Worm (Caenorhabditis elegans) whole organism, L2 larva: ENCODE results near the gene T08G3.6.

Experiments
- C34F6.9 ChIP-seq: fragments of 150-350 bp; optimal IDR thresholded peaks from 2 replicates; lab custom pipeline; 2014; ENCODE audit warnings: missing biosample characterization, missing genetic modification characterization
- R02D3.7 ChIP-seq: fragments of 150-350 bp; optimal IDR thresholded peaks from 2 replicates; lab custom pipeline; 2014; ENCODE audit warnings: missing biosample characterization, missing genetic modification characterization
- ZK546.5 ChIP-seq: sonication (generic microtip); optimal IDR thresholded peaks from 2 replicates; lab custom pipeline; 2017; ENCODE audit warnings: missing biosample characterization, missing genetic modification characterization
- alr-1 ChIP-seq: fragments of 150-350 bp; optimal IDR thresholded peaks from 2 replicates; lab custom pipeline; 2014; ENCODE audit warnings: missing biosample characterization, missing genetic modification characterization
- ama-1 ChIP-seq: fragments of 150-350 bp; optimal IDR thresholded peaks from 2 replicates; lab custom pipeline; 2018; ENCODE audit warnings: inconsistent platforms
- blmp-1 ChIP-seq: sonication (generic microtip); optimal IDR thresholded peaks from 2 replicates; lab custom pipeline; 2017; ENCODE audit warnings: missing genetic modification characterization, mild to moderate bottlenecking, missing compliant biosample characterization, antibody characterized with exemption, moderate library complexity; ENCODE audit not compliant: insufficient read depth
- ceh-16 ChIP-seq: fragments of 150-350 bp; optimal IDR thresholded peaks from 2 replicates; lab custom pipeline; 2014; ENCODE audit warnings: missing biosample characterization, missing genetic modification characterization
- ceh-82 ChIP-seq: fragments of 150-350 bp; optimal IDR thresholded peaks from 2 replicates; lab custom pipeline; 2014; ENCODE audit warnings: missing biosample characterization, missing genetic modification characterization
- crh-2 ChIP-seq: sonication (generic microtip); optimal IDR thresholded peaks from 2 replicates; lab custom pipeline; 2017; ENCODE audit warnings: missing biosample characterization, missing genetic modification characterization
- dmd-4 ChIP-seq: sonication (generic microtip); optimal IDR thresholded peaks from 2 replicates; lab custom pipeline; 2017; ENCODE audit warnings: missing biosample characterization, missing genetic modification characterization
- egl-27 ChIP-seq: sonication (generic microtip); optimal IDR thresholded peaks from 3 replicates; lab custom pipeline; 2017; ENCODE audit warnings: missing biosample characterization, missing genetic modification reagents, missing genetic modification characterization
- elt-1 ChIP-seq: fragments of 150-350 bp; optimal IDR thresholded peaks from 2 replicates; lab custom pipeline; 2014; ENCODE audit warnings: missing biosample characterization, missing genetic modification characterization
- elt-3 ChIP-seq: sonication (generic microtip); optimal IDR thresholded peaks from 2 replicates; lab custom pipeline; 2017; ENCODE audit warnings: missing biosample characterization, missing genetic modification characterization
- fos-1 ChIP-seq: fragments of 150-350 bp; optimal IDR thresholded peaks from 2 replicates; lab custom pipeline; 2014; ENCODE audit warnings: missing biosample characterization, missing genetic modification characterization
- gmeb-1 ChIP-seq: fragments of 150-350 bp; optimal IDR thresholded peaks from 2 replicates; lab custom pipeline; 2014; ENCODE audit warnings: missing biosample characterization, missing genetic modification characterization
- lin-11 ChIP-seq: fragments of 150-350 bp; sonication (generic microtip); optimal IDR thresholded peaks from 2 replicates; lab custom pipeline; 2014; ENCODE audit warnings: missing biosample characterization, missing genetic modification characterization, inconsistent platforms, mixed read lengths
- lin-13 ChIP-seq: fragments of 150-350 bp; optimal IDR thresholded peaks from 2 replicates; lab custom pipeline; 2014; ENCODE audit warnings: missing biosample characterization, missing genetic modification reagents, missing genetic modification characterization
- mdl-1 ChIP-seq, 2 experiments: fragments of 150-350 bp in 1 of 2; sonication (generic microtip) in 1 of 2; optimal IDR thresholded peaks; 2 replicates each; lab custom pipeline; 2017; ENCODE audit warnings: missing biosample characterization in 2 of 2, missing genetic modification characterization in 2 of 2
- nhr-10 ChIP-seq: sonication (generic microtip); optimal IDR thresholded peaks from 2 replicates; lab custom pipeline; 2017; ENCODE audit warnings: missing biosample characterization, missing genetic modification characterization
- nhr-11 ChIP-seq: fragments of 150-350 bp; optimal IDR thresholded peaks from 2 replicates; lab custom pipeline; 2014; ENCODE audit warnings: missing biosample characterization, missing genetic modification characterization
- nhr-12 ChIP-seq: fragments of 150-350 bp; optimal IDR thresholded peaks from 2 replicates; lab custom pipeline; 2014; ENCODE audit warnings: missing biosample characterization, missing genetic modification characterization
- nhr-129 ChIP-seq: fragments of 150-350 bp; optimal IDR thresholded peaks from 2 replicates; lab custom pipeline; 2014; ENCODE audit warnings: missing biosample characterization, missing genetic modification characterization
- nhr-21 ChIP-seq: fragments of 150-350 bp; optimal IDR thresholded peaks from 2 replicates; lab custom pipeline; 2014; ENCODE audit warnings: missing biosample characterization, missing genetic modification characterization
- nhr-237 ChIP-seq: fragments of 150-350 bp; optimal IDR thresholded peaks from 2 replicates; lab custom pipeline; 2014; ENCODE audit warnings: missing biosample characterization, missing genetic modification characterization
- nhr-25 ChIP-seq: fragments of 150-350 bp; sonication (generic microtip); optimal IDR thresholded peaks from 3 replicates; lab custom pipeline; 2014; ENCODE audit warnings: missing biosample characterization, missing genetic modification characterization
- nhr-6 ChIP-seq: fragments of 150-350 bp; optimal IDR thresholded peaks from 2 replicates; lab custom pipeline; 2014; ENCODE audit warnings: missing biosample characterization, missing genetic modification characterization
- nhr-77 ChIP-seq: fragments of 150-350 bp; optimal IDR thresholded peaks from 2 replicates; lab custom pipeline; 2014; ENCODE audit warnings: missing biosample characterization, missing genetic modification characterization
- peb-1 ChIP-seq: fragments of 150-350 bp; optimal IDR thresholded peaks from 2 replicates; lab custom pipeline; 2014; ENCODE audit warnings: missing biosample characterization, missing genetic modification characterization
- sem-4 ChIP-seq: fragments of 150-350 bp; optimal IDR thresholded peaks from 2 replicates; lab custom pipeline; 2014; ENCODE audit warnings: missing biosample characterization, missing genetic modification reagents, missing genetic modification characterization
- skn-1 ChIP-seq: sonication (generic microtip); optimal IDR thresholded peaks from 2 replicates; lab custom pipeline; 2017; ENCODE audit warnings: missing biosample characterization, missing genetic modification characterization
- sma-9 ChIP-seq, 2 experiments: fragments of 150-350 bp in 1 of 2; sonication (generic microtip) in 1 of 2; optimal IDR thresholded peaks; 2 replicates each; lab custom pipeline; 2014 to 2016; ENCODE audit warnings: missing genetic modification characterization in 2 of 2, mild to moderate bottlenecking in 1 of 2, missing biosample characterization in 1 of 2, missing compliant biosample characterization in 1 of 2, missing genetic modification reagents in 1 of 2, moderate library complexity in 1 of 2
- snpc-4 ChIP-seq: fragments of 150-350 bp; optimal IDR thresholded peaks from 2 replicates; lab custom pipeline; 2014; ENCODE audit warnings: missing biosample characterization, missing genetic modification characterization
- unc-39 ChIP-seq: fragments of 150-350 bp; optimal IDR thresholded peaks from 2 replicates; lab custom pipeline; 2014; ENCODE audit warnings: missing biosample characterization, missing genetic modification characterization
- ztf-1 ChIP-seq: fragments of 200-800 bp; sonication (Bioruptor generic); conservative IDR thresholded peaks from 2 replicates; pipeline ENCODE4 v1.3.6; 2022; ENCODE audit warnings: missing genetic modification characterization, missing compliant biosample characterization
- ztf-11 ChIP-seq: sonication (generic microtip); optimal IDR thresholded peaks from 2 replicates; lab custom pipeline; 2017; ENCODE audit warnings: missing biosample characterization, missing genetic modification characterization

Gene T08G3.6

ce11 chrV:16459377-16459776 is 13.6 kb downstream of the T08G3.6 start:
- no peak for TF ChIP-seq nhr-11 (tag; lab: Kevin White, UChicago)
- no peak for TF ChIP-seq lin-13
- TF ChIP-seq elt-1 (tag; lab: Kevin White, UChicago) = no peak
- no peak for TF ChIP-seq C34F6.9
- no peak for TF ChIP-seq unc-39 (tag; lab: Kevin White, UChicago)
- no peak for TF ChIP-seq R02D3.7 (tag; lab: Kevin White, UChicago)
- no peak for TF ChIP-seq gmeb-1 (tag; lab: Kevin White, UChicago)
- no peak for TF ChIP-seq nhr-77 (tag; lab: Kevin White, UChicago)
- TF ChIP-seq ztf-1 = no peak
- TF ChIP-seq snpc-4 (tag; lab: Kevin White, UChicago) = no peak
- no peak for TF ChIP-seq nhr-10 (tag; lab: Kevin White, UChicago)
- no peak for TF ChIP-seq fos-1
- no peak for TF ChIP-seq nhr-25
- TF ChIP-seq ama-1 (lab: Kevin White, UChicago) = no peak
- TF ChIP-seq mdl-1 (tag; optimal IDR thresholded peaks at IDR 0.05; lab: Kevin White, UChicago) = no peak
- no peak for TF ChIP-seq lin-11
- no peak for TF ChIP-seq elt-3 (tag; lab: Kevin White, UChicago)
- TF ChIP-seq dmd-4 (tag; lab: Kevin White, UChicago) = no peak
- TF ChIP-seq nhr-12 (tag; lab: Kevin White, UChicago) = no peak

DNA sequence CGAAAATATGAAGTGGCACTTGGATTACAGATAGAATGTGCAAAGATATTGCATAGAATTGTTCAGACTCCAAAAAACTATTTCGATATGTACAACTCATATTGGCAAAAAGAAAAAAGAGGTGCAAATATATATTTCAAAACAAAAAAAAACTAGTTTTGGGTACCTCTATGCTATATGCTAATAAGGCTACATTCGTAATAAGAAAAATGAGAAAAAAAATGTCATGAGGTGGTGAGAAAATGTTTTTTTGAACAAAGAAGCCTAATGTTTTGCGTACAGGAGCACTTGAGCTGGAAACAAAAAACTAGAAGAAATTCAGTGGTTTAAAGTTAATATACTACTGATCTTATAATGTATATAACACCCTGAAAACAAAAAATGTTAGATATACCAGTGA is 15.1 kb downstream of the T08G3.6 start, which contains the start of gene srh-142:
srh-142 (minus strand) TSS at position 101 of the 400 bp plus-strand sequence.
- no peak for TF ChIP-seq skn-1
- no peak for TF ChIP-seq crh-2 (tag; lab: Kevin White, UChicago)
- no peak for TF ChIP-seq nhr-237 (tag; lab: Kevin White, UChicago)
- no peak for TF ChIP-seq nhr-6 (tag; lab: Kevin White, UChicago)
- no peak for TF ChIP-seq nhr-77 (tag; lab: Kevin White, UChicago)
- TF ChIP-seq alr-1 (tag; lab: Kevin White, UChicago) = no peak
- TF ChIP-seq dmd-4 (tag; lab: Kevin White, UChicago) = no peak
- no peak for TF ChIP-seq ztf-11 (tag; lab: Kevin White, UChicago)
- TF ChIP-seq nhr-11 (tag; lab: Kevin White, UChicago) = no peak

- TF ChIP-seq sem-4 (no peak), peb-1 (tag; lab: Kevin White, UChicago) (no peak), nhr-10 (tag; lab: Kevin White, UChicago) (no peak), ceh-82 (tag; lab: Kevin White, UChicago) (no peak), nhr-129 (tag; lab: Kevin White, UChicago) (no peak), egl-27 (tag; lab: Kevin White, UChicago) (no peak), nhr-77 (tag; lab: Kevin White, UChicago) (no peak), ZK546.5 (no peak), nhr-11 (tag; lab: Kevin White, UChicago) (no peak), snpc-4 (tag; lab: Kevin White, UChicago) (no peak), nhr-6 (tag; lab: Kevin White, UChicago) (no peak), ceh-16 (tag; lab: Kevin White, UChicago) (no peak), elt-3 (tag; lab: Kevin White, UChicago) (no peak)
Observed at ce11 chrV:16467840-16468239, 22.1 kb downstream of the T08G3.6 start, which contains the start of gene sru-44. sru-44 (minus strand) TSS chrV:16467940.

- TF ChIP-seq blmp-1 (no peak), sma-9 (GFP tag; optimal IDR thresholded peaks at IDR 0.05; lab: Kevin White, UChicago) (no peak), sma-9 (tag; optimal IDR thresholded peaks at IDR 0.05; lab: Kevin White, UChicago) (no peak), ama-1 (lab: Kevin White, UChicago) (no peak)
- TF ChIP-seq, all 48 proteins: peak for 0
Observed at ce11 chrV:16470916-16471315, 25.1 kb downstream of the T08G3.6 start, which contains the start of gene srh-138. srh-138 (minus strand) TSS chrV:16471016.

DNA sequence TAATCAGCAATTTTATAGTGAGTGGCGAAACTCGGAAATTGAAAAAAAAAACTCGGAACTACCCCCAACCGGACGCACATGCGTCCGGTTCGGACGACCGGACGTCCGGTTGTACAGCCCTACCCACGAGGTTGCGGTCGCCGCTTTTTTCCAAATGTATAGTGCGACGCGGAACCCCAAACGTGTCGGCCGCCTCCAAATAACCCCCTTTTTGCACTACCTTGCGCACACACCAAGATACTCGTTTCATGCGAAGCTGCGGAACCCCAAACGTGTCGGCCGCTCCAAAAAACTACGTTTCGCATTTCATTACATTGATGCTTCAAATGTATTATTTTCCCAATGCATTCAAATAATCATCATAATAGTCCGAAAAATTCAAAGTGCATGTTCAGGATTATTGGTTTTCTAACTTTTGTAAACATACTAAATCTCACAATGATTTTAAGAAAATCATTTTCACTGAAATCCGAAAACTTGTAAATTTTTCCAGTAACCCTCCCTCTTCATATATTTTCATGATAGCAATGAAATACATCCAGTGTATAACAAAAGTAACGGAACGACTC is 26.3 kb downstream of the T08G3.6 start, which contains the start of gene srw-35:
srw-35 (plus strand) TSS at position 519 of the 569 bp plus-strand sequence.
- TF ChIP-seq nhr-77 (tag; lab: Kevin White, UChicago) = no peak
- TF ChIP-seq nhr-6 (tag; lab: Kevin White, UChicago) = no peak
- TF ChIP-seq ZK546.5 = no peak
- no peak for TF ChIP-seq ceh-16 (tag; lab: Kevin White, UChicago)
- TF ChIP-seq nhr-21 (tag; lab: Kevin White, UChicago) = no peak
- no peak for TF ChIP-seq ztf-1
- TF ChIP-seq R02D3.7 (tag; lab: Kevin White, UChicago) = no peak
- TF ChIP-seq unc-39 (tag; lab: Kevin White, UChicago) = no peak
- TF ChIP-seq blmp-1 = no peak
- TF ChIP-seq, all 48 proteins: peak for 0
